Worm (Caenorhabditis elegans) whole organism, late embryonic: ENCODE data around the gene C31H1.1.

ENCODE experiments used
- ceh-34 ChIP-seq: sonication (generic microtip); optimal IDR thresholded peaks from 2 replicates; lab custom pipeline; 2016; ENCODE audit warnings: mild to moderate bottlenecking, missing genetic modification characterization, missing compliant biosample characterization
- dve-1 ChIP-seq: sonication (generic microtip); optimal IDR thresholded peaks from 2 replicates; lab custom pipeline; 2017; ENCODE audit warnings: antibody characterized with exemption, mild to moderate bottlenecking, missing genetic modification characterization, missing compliant biosample characterization
- eyg-1 ChIP-seq: sonication (generic microtip); optimal IDR thresholded peaks from 2 replicates; lab custom pipeline; 2016; ENCODE audit warnings: missing genotype, missing genetic modification characterization, missing compliant biosample characterization
- npax-4 ChIP-seq: sonication (generic microtip); optimal IDR thresholded peaks from 2 replicates; lab custom pipeline; 2016; ENCODE audit warnings: missing genetic modification characterization, missing compliant biosample characterization
- pha-2 ChIP-seq: sonication (generic microtip); optimal IDR thresholded peaks from 2 replicates; lab custom pipeline; 2017; ENCODE audit warnings: mild to moderate bottlenecking, missing genetic modification characterization, missing compliant biosample characterization
- unc-86 ChIP-seq: sonication (generic microtip); optimal IDR thresholded peaks from 2 replicates; lab custom pipeline; 2016; ENCODE audit warnings: missing genetic modification characterization, missing compliant biosample characterization

- TF ChIP-seq unc-86 (no peak), dve-1 (no peak), pha-2 (tag; lab: Kevin White, UChicago) (no peak), eyg-1 (tag; lab: Kevin White, UChicago) (no peak), npax-4 (no peak), ceh-34 (tag; lab: Kevin White, UChicago) (no peak)
Observed at ce11 chrIV:5806909-5807308, 9.7 kb downstream of the C31H1.1 start, which contains the start of gene lntl-1.
